Fruit fly (Drosophila melanogaster) whole organism, embryonic: ENCODE data around the gene nAChRalpha7.

Experiments
- Bdp1 ChIP-seq: fragments of 200-800 bp; sonication (Bioruptor generic); optimal IDR thresholded peaks from 3 replicates; lab custom pipeline; 2016; ENCODE audit warnings: missing biosample characterization, missing genetic modification characterization
- CG10274 ChIP-seq: fragments of 200-800 bp; sonication (Bioruptor generic); optimal IDR thresholded peaks from 3 replicates; lab custom pipeline; 2017; ENCODE audit warnings: missing biosample characterization, mild to moderate bottlenecking, missing genetic modification characterization
- CG12219 ChIP-seq: fragments of 200-800 bp; sonication (Bioruptor generic); optimal IDR thresholded peaks from 3 replicates; lab custom pipeline; 2018; ENCODE audit warnings: missing biosample characterization, mild to moderate bottlenecking, missing genetic modification characterization
- CG12391 ChIP-seq: fragments of 200-800 bp; sonication (Bioruptor generic); optimal IDR thresholded peaks from 3 replicates; lab custom pipeline; 2018; ENCODE audit warnings: missing biosample characterization, mild to moderate bottlenecking, missing genetic modification characterization, moderate library complexity
- CG12744 ChIP-seq: fragments of 200-800 bp; sonication (Bioruptor generic); optimal IDR thresholded peaks from 2 replicates; lab custom pipeline; 2016; ENCODE audit warnings: missing biosample characterization, missing genetic modification characterization
- CG13775 ChIP-seq: fragments of 200-800 bp; sonication (Bioruptor generic); optimal IDR thresholded peaks from 3 replicates; lab custom pipeline; 2017; ENCODE audit warnings: missing biosample characterization, mild to moderate bottlenecking, missing genetic modification characterization
- CG14014 ChIP-seq: fragments of 200-800 bp; sonication (Bioruptor generic); IDR thresholded peaks from 2 replicates; pipeline ENCODE4 v1.3.6; 2022; ENCODE audit warnings: missing biosample characterization, missing genetic modification characterization
- CG15011 ChIP-seq: fragments of 200-800 bp; sonication (Bioruptor generic); optimal IDR thresholded peaks from 3 replicates; lab custom pipeline; 2018; ENCODE audit warnings: missing biosample characterization, mild to moderate bottlenecking, missing genetic modification characterization
- CG15514 ChIP-seq: fragments of 200-800 bp; sonication (Bioruptor generic); optimal IDR thresholded peaks from 3 replicates; lab custom pipeline; 2017; ENCODE audit warnings: missing biosample characterization, missing genetic modification characterization, mild to moderate bottlenecking, moderate library complexity, missing genetic modification reagents
- CG16779 ChIP-seq: fragments of 200-800 bp; sonication (Bioruptor generic); IDR thresholded peaks from 2 replicates; pipeline ENCODE4 v1.3.6; 2022; ENCODE audit warnings: missing biosample characterization, missing genetic modification characterization
- CG17361 ChIP-seq: fragments of 200-800 bp; sonication (Bioruptor generic); IDR thresholded peaks from 3 replicates; pipeline ENCODE4 v1.3.6; 2022; ENCODE audit warnings: missing biosample characterization, missing genetic modification characterization
- CG17385 ChIP-seq: fragments of 200-800 bp; sonication (Bioruptor generic); optimal IDR thresholded peaks from 3 replicates; lab custom pipeline; 2018; ENCODE audit warnings: missing biosample characterization, mild to moderate bottlenecking, missing genetic modification characterization
- CG2199 ChIP-seq: fragments of 200-800 bp; sonication (Bioruptor generic); IDR thresholded peaks from 3 replicates; pipeline ENCODE4 v1.3.6; 2022; ENCODE audit warnings: missing biosample characterization, missing genetic modification characterization
- CG2712 ChIP-seq: fragments of 200-800 bp; optimal IDR thresholded peaks from 3 replicates; lab custom pipeline; 2019; ENCODE audit warnings: missing biosample characterization, mild to moderate bottlenecking, missing genetic modification characterization, moderate library complexity
- CG30431 ChIP-seq: fragments of 200-800 bp; sonication (Bioruptor generic); optimal IDR thresholded peaks from 2 replicates; lab custom pipeline; 2017; ENCODE audit warnings: missing biosample characterization, missing genetic modification characterization
- CG31365 ChIP-seq: fragments of 200-800 bp; sonication (Bioruptor generic); optimal IDR thresholded peaks from 2 replicates; lab custom pipeline; 2018; ENCODE audit warnings: missing biosample characterization, mild to moderate bottlenecking, missing genetic modification characterization
- CG31441 ChIP-seq: fragments of 200-800 bp; sonication (Bioruptor generic); IDR thresholded peaks from 2 replicates; pipeline ENCODE4 v1.3.6; 2022; ENCODE audit warnings: missing biosample characterization, missing genetic modification characterization
- CG32772 ChIP-seq: fragments of 200-800 bp; sonication (Bioruptor generic); IDR thresholded peaks from 2 replicates; pipeline ENCODE4 v1.3.6; 2022; ENCODE audit warnings: missing biosample characterization, missing genetic modification characterization
- CG6654 ChIP-seq: fragments of 200-800 bp; sonication (Bioruptor generic); optimal IDR thresholded peaks from 2 replicates; lab custom pipeline; 2017; ENCODE audit warnings: missing biosample characterization, mild to moderate bottlenecking, missing genetic modification characterization
- CG6689 ChIP-seq: fragments of 200-800 bp; sonication (Bioruptor generic); IDR thresholded peaks from 2 replicates; pipeline ENCODE4 v1.3.6; 2022; ENCODE audit warnings: missing biosample characterization, missing genetic modification characterization
- CG7839 ChIP-seq: fragments of 200-800 bp; sonication (Bioruptor generic); optimal IDR thresholded peaks from 3 replicates; lab custom pipeline; 2018; ENCODE audit warnings: missing biosample characterization, mild to moderate bottlenecking, missing genetic modification characterization, moderate library complexity
- CG7987 ChIP-seq: fragments of 200-800 bp; sonication (Bioruptor generic); optimal IDR thresholded peaks from 2 replicates; lab custom pipeline; 2018; ENCODE audit warnings: missing biosample characterization, mild to moderate bottlenecking, missing genetic modification characterization, moderate library complexity
- CG8089 ChIP-seq: fragments of 200-800 bp; sonication (Bioruptor generic); optimal IDR thresholded peaks from 3 replicates; lab custom pipeline; 2016; ENCODE audit warnings: missing biosample characterization, missing genetic modification characterization
- CG8290 ChIP-seq, 3 experiments: fragments of 200-800 bp; sonication (Bioruptor generic); optimal IDR thresholded peaks; 2 replicates each; lab custom pipeline; 2016 to 2019; ENCODE audit warnings: missing biosample characterization in 3 of 3, missing genetic modification characterization in 3 of 3, mild to moderate bottlenecking in 2 of 3, moderate library complexity in 1 of 3
- CrebB ChIP-seq: fragments of 200-800 bp; sonication (Bioruptor generic); optimal IDR thresholded peaks from 3 replicates; lab custom pipeline; 2018; ENCODE audit warnings: missing biosample characterization, mild to moderate bottlenecking, missing genetic modification characterization
- Dad ChIP-seq: fragments of 200-800 bp; sonication (Bioruptor generic); optimal IDR thresholded peaks from 3 replicates; lab custom pipeline; 2016; ENCODE audit warnings: missing biosample characterization, missing genetic modification characterization
- Ets65A ChIP-seq: fragments of 200-800 bp; sonication (Bioruptor generic); peaks from one replicate; lab custom pipeline; 2016; ENCODE audit warnings: missing biosample characterization, missing genetic modification characterization
- Fer3 ChIP-seq: fragments of 200-800 bp; sonication (Bioruptor generic); optimal IDR thresholded peaks from 2 replicates; lab custom pipeline; 2018; ENCODE audit warnings: missing biosample characterization, mild to moderate bottlenecking, missing genetic modification characterization, moderate library complexity
- GATAe ChIP-seq: fragments of 200-800 bp; sonication (Bioruptor generic); conservative IDR thresholded peaks from 2 replicates; pipeline ENCODE4 v1.3.6; 2022; ENCODE audit warnings: missing biosample characterization, missing genetic modification characterization
- H2.0 ChIP-seq: fragments of 200-800 bp; sonication (Bioruptor generic); IDR thresholded peaks from 2 replicates; pipeline ENCODE4 v1.3.6; 2022; ENCODE audit warnings: missing biosample characterization, missing genetic modification characterization
- Hr3 ChIP-seq: fragments of 200-800 bp; sonication (Bioruptor generic); optimal IDR thresholded peaks from 3 replicates; lab custom pipeline; 2016; ENCODE audit warnings: missing biosample characterization, missing genetic modification characterization
- Med ChIP-seq: fragments of 200-800 bp; sonication (Bioruptor generic); peaks from one replicate; lab custom pipeline; 2016; ENCODE audit warnings: missing biosample characterization, missing genetic modification characterization, mild to moderate bottlenecking, inconsistent platforms, moderate library complexity
- Mes4 ChIP-seq: fragments of 200-800 bp; sonication (Bioruptor generic); optimal IDR thresholded peaks from 2 replicates; lab custom pipeline; 2016; ENCODE audit warnings: missing biosample characterization, missing genetic modification characterization
- NC2β ChIP-seq: fragments of 200-800 bp; sonication (Bioruptor generic); optimal IDR thresholded peaks from 2 replicates; lab custom pipeline; 2016; ENCODE audit warnings: missing biosample characterization, missing genetic modification characterization
- Six4 ChIP-seq: fragments of 200-800 bp; sonication (Bioruptor generic); optimal IDR thresholded peaks from 2 replicates; lab custom pipeline; 2016; ENCODE audit warnings: missing biosample characterization, missing genetic modification characterization
- Sry-β ChIP-seq: fragments of 200-800 bp; sonication (Bioruptor generic); optimal IDR thresholded peaks from 2 replicates; lab custom pipeline; 2018; ENCODE audit warnings: missing biosample characterization, mild to moderate bottlenecking, missing genetic modification characterization, moderate library complexity
- bowl ChIP-seq: fragments of 200-800 bp; sonication (Bioruptor generic); IDR thresholded peaks from 2 replicates; pipeline ENCODE4 v1.3.6; 2022; ENCODE audit warnings: missing biosample characterization, missing genetic modification characterization
- btn ChIP-seq: fragments of 200-800 bp; sonication (Bioruptor generic); optimal IDR thresholded peaks from 2 replicates; lab custom pipeline; 2016; ENCODE audit warnings: missing biosample characterization, missing genetic modification characterization
- en ChIP-seq: fragments of 200-800 bp; sonication (Bioruptor generic); optimal IDR thresholded peaks from 2 replicates; lab custom pipeline; 2016; ENCODE audit warnings: missing biosample characterization, missing genetic modification characterization
- ewg ChIP-seq: fragments of 200-800 bp; sonication (Bioruptor generic); optimal IDR thresholded peaks from 3 replicates; lab custom pipeline; 2017; ENCODE audit warnings: mild to moderate bottlenecking, missing biosample characterization, missing genetic modification reagents, missing genetic modification characterization
- gcm ChIP-seq: fragments of 200-800 bp; sonication (Bioruptor generic); optimal IDR thresholded peaks from 2 replicates; lab custom pipeline; 2019; ENCODE audit warnings: missing biosample characterization, mild to moderate bottlenecking, missing genetic modification characterization, moderate library complexity
- jumu ChIP-seq: fragments of 200-800 bp; sonication (Bioruptor generic); optimal IDR thresholded peaks from 3 replicates; lab custom pipeline; 2016; ENCODE audit warnings: missing biosample characterization, missing genetic modification characterization
- lab ChIP-seq: fragments of 200-800 bp; sonication (Bioruptor generic); optimal IDR thresholded peaks from 3 replicates; lab custom pipeline; 2017; ENCODE audit warnings: missing biosample characterization, missing genetic modification characterization, mild to moderate bottlenecking, moderate library complexity, missing genetic modification reagents
- lmd ChIP-seq: fragments of 200-800 bp; sonication (Bioruptor generic); IDR thresholded peaks from 2 replicates; pipeline ENCODE4 v1.3.6; 2022; ENCODE audit warnings: missing biosample characterization, missing genetic modification characterization
- nerfin-1 ChIP-seq: fragments of 200-800 bp; sonication (Bioruptor generic); optimal IDR thresholded peaks from 3 replicates; lab custom pipeline; 2019; ENCODE audit warnings: missing biosample characterization, mild to moderate bottlenecking, missing genetic modification characterization, moderate library complexity
- nom ChIP-seq: fragments of 200-800 bp; sonication (Bioruptor generic); optimal IDR thresholded peaks from 2 replicates; lab custom pipeline; 2017; ENCODE audit warnings: missing biosample characterization, missing genetic modification characterization, mild to moderate bottlenecking, moderate library complexity, missing genetic modification reagents
- onecut ChIP-seq: fragments of 200-800 bp; sonication (Bioruptor generic); IDR thresholded peaks from 2 replicates; pipeline ENCODE4 v1.3.6; 2022; ENCODE audit warnings: missing biosample characterization, missing genetic modification characterization
- ranshi ChIP-seq: fragments of 200-800 bp; sonication (Bioruptor generic); IDR thresholded peaks from 2 replicates; pipeline ENCODE4 v1.3.6; 2022; ENCODE audit warnings: missing biosample characterization, missing genetic modification characterization
- rib ChIP-seq: fragments of 200-800 bp; sonication (Bioruptor generic); IDR thresholded peaks from 2 replicates; pipeline ENCODE4 v1.3.6; 2022; ENCODE audit warnings: missing biosample characterization, missing genetic modification characterization
- tin ChIP-seq: fragments of 200-800 bp; sonication (Bioruptor generic); optimal IDR thresholded peaks from 3 replicates; lab custom pipeline; 2016; ENCODE audit warnings: missing biosample characterization, missing genetic modification characterization
- zfh1 ChIP-seq: fragments of 200-800 bp; sonication (Bioruptor generic); IDR thresholded peaks from 3 replicates; pipeline ENCODE4 v1.3.6; 2022; ENCODE audit warnings: missing biosample characterization, missing genetic modification characterization

Gene nAChRalpha7

dm6 chrX:19361406-19361859, 13.2 kb upstream of the nAChRalpha7 start (continued):
- peak; percentile 38 for TF ChIP-seq gcm (GFP tag; lab: Kevin White, UChicago)
- peak; percentile 35 for TF ChIP-seq Six4 (GFP tag; lab: Kevin White, UChicago)
- TF ChIP-seq CG31441 = peak; percentile 61
- TF ChIP-seq CG12744 (GFP tag; lab: Kevin White, UChicago) = peak; percentile 15
- no peak for TF ChIP-seq onecut (GFP tag; lab: Robert Waterston, UW)
- TF ChIP-seq Bdp1 (GFP tag; lab: Kevin White, UChicago) = peak; percentile 19
- no peak for TF ChIP-seq CG8290 (GFP tag; optimal IDR thresholded peaks at IDR 0.05; lab: Kevin White, UChicago)
- TF ChIP-seq CG8290 (tag; optimal IDR thresholded peaks at IDR 0.05; lab: Kevin White, UChicago) = peak in 1 of 2 experiments; percentile 18
- peak; percentile 53 for TF ChIP-seq tin (GFP tag; lab: Kevin White, UChicago)
- no peak for TF ChIP-seq bowl (GFP tag; lab: Robert Waterston, UW)
- peak; percentile 91 for TF ChIP-seq Med
- peak; percentile 40; the same call in 1 of the 3 replicates for TF ChIP-seq CG2199 (GFP tag; lab: Robert Waterston, UW)
- TF ChIP-seq CG12219 (GFP tag; lab: Kevin White, UChicago) = no peak
- TF ChIP-seq CG6654 (GFP tag; lab: Kevin White, UChicago) = peak; percentile 26
- no peak for TF ChIP-seq CrebB
- peak; percentile 96 for TF ChIP-seq Ets65A
- TF ChIP-seq CG17385 (GFP tag; lab: Kevin White, UChicago) = peak; percentile 12
- TF ChIP-seq CG16779 = no peak
- TF ChIP-seq Mes4 (GFP tag; lab: Kevin White, UChicago) = peak; percentile 51
- TF ChIP-seq CG14014 (GFP tag; lab: Robert Waterston, UW) = 0 out of 2 replicates have a peak, but pooled peaks have one; percentile 11
- peak; percentile 49; the same call in 1 of the 2 replicates for TF ChIP-seq ranshi
- TF ChIP-seq en (GFP tag; lab: Kevin White, UChicago) = no peak
- TF ChIP-seq lmd (GFP tag; lab: Robert Waterston, UW) = no peak
- no peak for TF ChIP-seq CG10274 (GFP tag; lab: Kevin White, UChicago)
- 0 out of 2 replicates have a peak, but pooled peaks have one; percentile 20 for TF ChIP-seq CG32772
- TF ChIP-seq CG15011 (GFP tag; lab: Kevin White, UChicago) = no peak
- TF ChIP-seq CG7839 (tag; lab: Kevin White, UChicago) = peak; percentile 65
- peak; percentile 18 for TF ChIP-seq Dad
- TF ChIP-seq btn = no peak
- peak; percentile 0 for TF ChIP-seq CG15514 (GFP tag; lab: Kevin White, UChicago)
- TF ChIP-seq lab (GFP tag; lab: Kevin White, UChicago) = peak; percentile 69
- peak; percentile 24 for TF ChIP-seq Fer3 (tag; lab: Kevin White, UChicago)
- TF ChIP-seq CG8089 = peak; percentile 20
- TF ChIP-seq Hr3 (GFP tag; lab: Kevin White, UChicago) = peak; percentile 35
- TF ChIP-seq CG17361 (GFP tag; lab: Robert Waterston, UW) = peak; percentile 71
- no peak for TF ChIP-seq GATAe (GFP tag; lab: Robert Waterston, UW)
- peak; percentile 13 for TF ChIP-seq ewg (GFP tag; lab: Kevin White, UChicago)
- no peak for TF ChIP-seq CG7987 (GFP tag; lab: Kevin White, UChicago)
- TF ChIP-seq CG12391 = peak; percentile 71
- TF ChIP-seq CG13775 (GFP tag; lab: Kevin White, UChicago) = peak; percentile 22
- no peak for TF ChIP-seq nom (GFP tag; lab: Kevin White, UChicago)
- peak; percentile 70 for TF ChIP-seq CG2712 (tag; lab: Kevin White, UChicago)
- no peak; the same call in 1 of the 2 replicates for TF ChIP-seq CG6689 (GFP tag; lab: Robert Waterston, UW)
- no peak for TF ChIP-seq nerfin-1 (tag; lab: Kevin White, UChicago)
- no peak for TF ChIP-seq rib
- 0 out of 3 replicates have a peak, but pooled peaks have one; percentile 20 for TF ChIP-seq zfh1 (GFP tag; lab: Robert Waterston, UW)
- TF ChIP-seq CG31365 = no peak
- peak; percentile 63 for TF ChIP-seq NC2β
- no peak for TF ChIP-seq CG30431 (GFP tag; lab: Kevin White, UChicago)
- TF ChIP-seq jumu (GFP tag; lab: Kevin White, UChicago) = no peak
- TF ChIP-seq Sry-β = no peak
- TF ChIP-seq H2.0 (GFP tag; lab: Robert Waterston, UW) = peak; percentile 30; the same call in 1 of the 2 replicates
